Fruit fly (Drosophila melanogaster) whole organism, embryonic: ENCODE data around the gene CG14854.

Experiments
- Awh ChIP-seq: fragments of 200-800 bp; sonication (Bioruptor generic); IDR thresholded peaks from 2 replicates; pipeline ENCODE4, ENCODE4 v1.3.6; 2022; ENCODE audit warnings: missing biosample characterization, missing genetic modification characterization
- C15 ChIP-seq: fragments of 200-800 bp; sonication (Bioruptor generic); IDR thresholded peaks from 3 replicates; pipeline ENCODE4 v1.3.6; 2022; ENCODE audit warnings: missing biosample characterization, missing genetic modification characterization
- CG1024 ChIP-seq: fragments of 200-800 bp; sonication (Bioruptor generic); IDR thresholded peaks from 2 replicates; pipeline ENCODE4 v1.3.6; 2022; ENCODE audit warnings: missing biosample characterization, missing genetic modification characterization
- CG10654 ChIP-seq: fragments of 200-800 bp; sonication (Bioruptor generic); optimal IDR thresholded peaks from 2 replicates; lab custom pipeline; 2016; ENCODE audit warnings: missing biosample characterization, missing genetic modification characterization
- CG10959 ChIP-seq: fragments of 200-800 bp; sonication (Bioruptor generic); IDR thresholded peaks from 2 replicates; pipeline ENCODE4 v1.3.6; 2022; ENCODE audit warnings: missing biosample characterization, missing genetic modification characterization
- CG11093 ChIP-seq: fragments of 200-800 bp; sonication (Bioruptor generic); IDR thresholded peaks from 3 replicates; pipeline ENCODE4 v1.3.6; 2022; ENCODE audit warnings: missing biosample characterization, missing genetic modification characterization
- CG12744 ChIP-seq: fragments of 200-800 bp; sonication (Bioruptor generic); optimal IDR thresholded peaks from 2 replicates; lab custom pipeline; 2016; ENCODE audit warnings: missing biosample characterization, missing genetic modification characterization
- CG12942 ChIP-seq: fragments of 200-800 bp; sonication (Bioruptor generic); optimal IDR thresholded peaks from 3 replicates; lab custom pipeline; 2016; ENCODE audit warnings: missing biosample characterization, missing genetic modification characterization
- CG14710 ChIP-seq: fragments of 200-800 bp; sonication (Bioruptor generic); optimal IDR thresholded peaks from 3 replicates; lab custom pipeline; 2019; ENCODE audit warnings: missing biosample characterization, mild to moderate bottlenecking, missing genetic modification characterization, moderate library complexity
- CG16813 ChIP-seq: fragments of 200-800 bp; sonication (Bioruptor generic); IDR thresholded peaks from 3 replicates; pipeline ENCODE4 v1.3.6; 2022; ENCODE audit warnings: missing biosample characterization, missing genetic modification characterization; ENCODE audit not compliant: partially characterized antibody
- CG17568 ChIP-seq: fragments of 200-800 bp; sonication (Bioruptor generic); optimal IDR thresholded peaks from 2 replicates; lab custom pipeline; 2018; ENCODE audit warnings: missing biosample characterization, mild to moderate bottlenecking, missing genetic modification characterization, moderate library complexity
- CG17829 ChIP-seq: fragments of 200-800 bp; optimal IDR thresholded peaks from 2 replicates; lab custom pipeline; 2019; ENCODE audit warnings: missing biosample characterization, mild to moderate bottlenecking, missing genetic modification characterization, moderate library complexity
- CG30403 ChIP-seq: fragments of 200-800 bp; sonication (Bioruptor generic); optimal IDR thresholded peaks from 3 replicates; lab custom pipeline; 2016; ENCODE audit warnings: missing biosample characterization, missing genetic modification characterization
- CG31365 ChIP-seq: fragments of 200-800 bp; sonication (Bioruptor generic); optimal IDR thresholded peaks from 2 replicates; lab custom pipeline; 2018; ENCODE audit warnings: missing biosample characterization, mild to moderate bottlenecking, missing genetic modification characterization
- CG32532 ChIP-seq: fragments of 200-800 bp; sonication (Bioruptor generic); IDR thresholded peaks from 2 replicates; pipeline ENCODE4 v1.3.6; 2022; ENCODE audit warnings: missing biosample characterization, missing genetic modification characterization
- CG4617 ChIP-seq: fragments of 200-800 bp; sonication (Bioruptor generic); optimal IDR thresholded peaks from 3 replicates; lab custom pipeline; 2016; ENCODE audit warnings: missing biosample characterization, missing genetic modification characterization, borderline replicate concordance
- CG6683 ChIP-seq: fragments of 200-800 bp; sonication (Bioruptor generic); optimal IDR thresholded peaks from 2 replicates; lab custom pipeline; 2017; ENCODE audit warnings: missing biosample characterization, mild to moderate bottlenecking, missing genetic modification characterization, missing genetic modification reagents
- CG7357 ChIP-seq: fragments of 200-800 bp; sonication (Bioruptor generic); IDR thresholded peaks from 3 replicates; pipeline ENCODE4 v1.3.6; 2022; ENCODE audit warnings: missing biosample characterization, missing genetic modification characterization
- CG8944 ChIP-seq: fragments of 200-800 bp; sonication (Bioruptor generic); optimal IDR thresholded peaks from 3 replicates; lab custom pipeline; 2016; ENCODE audit warnings: missing biosample characterization, missing genetic modification characterization
- CG9437 ChIP-seq: fragments of 200-800 bp; sonication (Bioruptor generic); optimal IDR thresholded peaks from 2 replicates; lab custom pipeline; 2018; ENCODE audit warnings: missing biosample characterization, mild to moderate bottlenecking, missing genetic modification characterization
- CTCF ChIP-seq: fragments of 200-800 bp; sonication (Bioruptor generic); optimal IDR thresholded peaks from 2 replicates; lab custom pipeline; 2017; ENCODE audit warnings: missing biosample characterization, mild to moderate bottlenecking, missing genetic modification characterization, moderate library complexity
- Camta ChIP-seq: fragments of 200-800 bp; sonication (Bioruptor generic); optimal IDR thresholded peaks from 2 replicates; lab custom pipeline; 2016; ENCODE audit warnings: missing biosample characterization, missing genetic modification characterization
- D19B ChIP-seq: fragments of 200-800 bp; sonication (Bioruptor generic); optimal IDR thresholded peaks from 2 replicates; lab custom pipeline; 2017; ENCODE audit warnings: missing biosample characterization, mild to moderate bottlenecking, missing genetic modification characterization
- Doc3 ChIP-seq: fragments of 200-800 bp; sonication (Bioruptor generic); IDR thresholded peaks from 3 replicates; pipeline ENCODE4 v1.3.6; 2022; ENCODE audit warnings: missing biosample characterization, missing genetic modification characterization; ENCODE audit not compliant: partially characterized antibody
- HLH3B ChIP-seq: fragments of 200-800 bp; sonication (Bioruptor generic); IDR thresholded peaks from 2 replicates; pipeline ENCODE4 v1.3.6; 2022; ENCODE audit warnings: missing biosample characterization, missing genetic modification characterization
- HLH54F ChIP-seq: fragments of 200-800 bp; sonication (Bioruptor generic); optimal IDR thresholded peaks from 3 replicates; lab custom pipeline; 2016; ENCODE audit warnings: missing biosample characterization, missing genetic modification characterization
- Hr3 ChIP-seq: fragments of 200-800 bp; sonication (Bioruptor generic); optimal IDR thresholded peaks from 3 replicates; lab custom pipeline; 2016; ENCODE audit warnings: missing biosample characterization, missing genetic modification characterization
- Rfx ChIP-seq: fragments of 200-800 bp; sonication (Bioruptor generic); IDR thresholded peaks from 2 replicates; pipeline ENCODE4 v1.3.6; 2022; ENCODE audit warnings: missing biosample characterization, missing genetic modification characterization
- Rx ChIP-seq: fragments of 200-800 bp; sonication (Bioruptor generic); IDR thresholded peaks from 2 replicates; pipeline ENCODE4 v1.3.6; 2022; ENCODE audit warnings: missing biosample characterization, missing genetic modification characterization
- Vsx1 ChIP-seq: fragments of 200-800 bp; sonication (Bioruptor generic); optimal IDR thresholded peaks from 2 replicates; lab custom pipeline; 2017; ENCODE audit warnings: missing biosample characterization, mild to moderate bottlenecking, missing genetic modification characterization, missing genetic modification reagents
- ase ChIP-seq: fragments of 200-800 bp; sonication (Bioruptor generic); IDR thresholded peaks from 3 replicates; pipeline ENCODE4 v1.3.6; 2022; ENCODE audit warnings: missing biosample characterization, missing genetic modification characterization
- ash1 ChIP-seq: fragments of 200-800 bp; sonication (Bioruptor generic); optimal IDR thresholded peaks from 2 replicates; lab custom pipeline; 2018; ENCODE audit warnings: missing biosample characterization, mild to moderate bottlenecking, missing genetic modification characterization
- bigmax ChIP-seq: fragments of 200-800 bp; sonication (Bioruptor generic); optimal IDR thresholded peaks from 2 replicates; lab custom pipeline; 2018; ENCODE audit warnings: missing biosample characterization, mild to moderate bottlenecking, missing genetic modification characterization
- cad ChIP-seq: fragments of >200 bp; optimal IDR thresholded peaks from 2 replicates; lab custom pipeline; 2017; ENCODE audit warnings: missing biosample characterization, missing genetic modification characterization
- caup ChIP-seq: fragments of 200-800 bp; sonication (Bioruptor generic); optimal IDR thresholded peaks from 3 replicates; lab custom pipeline; 2017; ENCODE audit warnings: missing biosample characterization, mild to moderate bottlenecking, missing genetic modification characterization, moderate library complexity; ENCODE audit not compliant: severe bottlenecking
- cwo ChIP-seq: fragments of 200-800 bp; sonication (Bioruptor generic); optimal IDR thresholded peaks from 3 replicates; lab custom pipeline; 2017; ENCODE audit warnings: missing biosample characterization, missing genetic modification characterization, mild to moderate bottlenecking, moderate library complexity, missing genetic modification reagents
- en ChIP-seq: fragments of 200-800 bp; sonication (Bioruptor generic); optimal IDR thresholded peaks from 2 replicates; lab custom pipeline; 2016; ENCODE audit warnings: missing biosample characterization, missing genetic modification characterization
- mam ChIP-seq: fragments of 200-800 bp; sonication (Bioruptor generic); optimal IDR thresholded peaks from 3 replicates; lab custom pipeline; 2016; ENCODE audit warnings: missing biosample characterization, missing genetic modification characterization
- nau ChIP-seq: fragments of 200-800 bp; sonication (Bioruptor generic); optimal IDR thresholded peaks from 3 replicates; lab custom pipeline; 2017; ENCODE audit warnings: missing biosample characterization, mild to moderate bottlenecking, missing genetic modification characterization, missing genetic modification reagents
- p53 ChIP-seq: fragments of 200-800 bp; sonication (Bioruptor generic); optimal IDR thresholded peaks from 2 replicates; lab custom pipeline; 2016; ENCODE audit warnings: missing biosample characterization, missing genetic modification characterization
- pfk ChIP-seq: fragments of 200-800 bp; sonication (Bioruptor generic); optimal IDR thresholded peaks from 2 replicates; lab custom pipeline; 2018; ENCODE audit warnings: missing biosample characterization, mild to moderate bottlenecking, missing genetic modification characterization, moderate library complexity
- schlank ChIP-seq: fragments of 200-800 bp; sonication (Bioruptor generic); optimal IDR thresholded peaks from 2 replicates; lab custom pipeline; 2018; ENCODE audit warnings: missing biosample characterization, mild to moderate bottlenecking, missing genetic modification characterization
- shn ChIP-seq: fragments of 200-800 bp; sonication (Bioruptor generic); optimal IDR thresholded peaks from 3 replicates; lab custom pipeline; 2016; ENCODE audit warnings: missing biosample characterization, missing genetic modification characterization
- so ChIP-seq: fragments of 200-800 bp; sonication (Bioruptor generic); IDR thresholded peaks from 3 replicates; pipeline ENCODE4 v1.3.6; 2022; ENCODE audit warnings: missing biosample characterization, missing genetic modification characterization
- unpg ChIP-seq: fragments of 200-800 bp; sonication (Bioruptor generic); optimal IDR thresholded peaks from 3 replicates; lab custom pipeline; 2018; ENCODE audit warnings: missing biosample characterization, mild to moderate bottlenecking, missing genetic modification characterization, moderate library complexity
- vnd ChIP-seq: fragments of 200-800 bp; sonication (Bioruptor generic); IDR thresholded peaks from 3 replicates; pipeline ENCODE4 v1.3.6; 2022; ENCODE audit warnings: missing biosample characterization, missing genetic modification characterization; ENCODE audit not compliant: partially characterized antibody
- vvl ChIP-seq: fragments of 200-800 bp; sonication (Bioruptor generic); IDR thresholded peaks from 2 replicates; pipeline ENCODE4 v1.3.6; 2022; ENCODE audit warnings: missing biosample characterization, missing genetic modification characterization
- wor ChIP-seq: fragments of 200-800 bp; sonication (Bioruptor generic); IDR thresholded peaks from 2 replicates; pipeline ENCODE4 v1.3.6; 2022; ENCODE audit warnings: missing biosample characterization, missing genetic modification characterization
- yki ChIP-seq: fragments of >200 bp; optimal IDR thresholded peaks from 3 replicates; lab custom pipeline; 2018
- zfh2 ChIP-seq: fragments of 200-800 bp; sonication (Bioruptor generic); optimal IDR thresholded peaks from 2 replicates; lab custom pipeline; 2016; ENCODE audit warnings: missing biosample characterization, missing genetic modification characterization

Gene CG14854

dm6 chr3R:14608892-14609692 is 49.2 kb upstream of the CG14854 start, which contains the start of gene CG14853 (continued):
- TF ChIP-seq caup (GFP tag; lab: Kevin White, UChicago) (peak; percentile 81), pfk (GFP tag; lab: Kevin White, UChicago) (peak; percentile 65), CG16813 (GFP tag; lab: Robert Waterston, UW) (no peak), schlank (tag; lab: Kevin White, UChicago) (peak; percentile 47), CG9437 (GFP tag; lab: Kevin White, UChicago) (peak; percentile 84), Vsx1 (GFP tag; lab: Kevin White, UChicago) (peak; percentile 55), cwo (GFP tag; lab: Kevin White, UChicago) (peak; percentile 38), CG10959 (GFP tag; lab: Robert Waterston, UW) (no peak), CG1024 (GFP tag; lab: Robert Waterston, UW) (no peak), CTCF (GFP tag; lab: Kevin White, UChicago) (peak; percentile 23), CG17568 (peak; percentile 63), CG10654 (GFP tag; lab: Kevin White, UChicago) (peak; percentile 55), CG32532 (GFP tag; lab: Robert Waterston, UW) (peak; percentile 76), CG6683 (GFP tag; lab: Kevin White, UChicago) (peak; percentile 29), CG8944 (GFP tag; lab: Kevin White, UChicago) (no peak), Awh (peak; percentile 59), Doc3 (GFP tag; lab: Robert Waterston, UW) (no peak), Rx (GFP tag; lab: Robert Waterston, UW) (peak; percentile 61), CG17829 (tag; lab: Kevin White, UChicago) (peak; percentile 84), ase (GFP tag; lab: Robert Waterston, UW) (peak; percentile 67; the same call in 2 of the 3 replicates), HLH54F (no peak), Rfx (GFP tag; lab: Robert Waterston, UW) (peak; percentile 4; the same call in 1 of the 2 replicates), CG11093 (0 out of 3 replicates have a peak, but pooled peaks have one; percentile 45), CG7357 (GFP tag; lab: Robert Waterston, UW) (no peak), cad (no peak), Hr3 (GFP tag; lab: Kevin White, UChicago) (peak; percentile 85), mam (GFP tag; lab: Kevin White, UChicago) (peak; percentile 39), CG30403 (peak; percentile 63), CG12744 (GFP tag; lab: Kevin White, UChicago) (peak; percentile 47), HLH3B (GFP tag; lab: Robert Waterston, UW) (peak; percentile 54), wor (GFP tag; lab: Robert Waterston, UW) (peak; percentile 81), vvl (GFP tag; lab: Robert Waterston, UW) (peak; percentile 81), C15 (GFP tag; lab: Robert Waterston, UW) (no peak), D19B (GFP tag; lab: Kevin White, UChicago) (peak; percentile 87), unpg (peak; percentile 65), bigmax (GFP tag; lab: Kevin White, UChicago) (peak; percentile 50), CG14710 (peak; percentile 45), nau (peak; percentile 84), en (no peak), ash1 (GFP tag; lab: Kevin White, UChicago) (no peak), zfh2 (GFP tag; lab: Kevin White, UChicago) (no peak), shn (peak; percentile 9), Camta (GFP tag; lab: Kevin White, UChicago) (no peak), CG4617 (GFP tag; lab: Kevin White, UChicago) (peak; percentile 44), p53 (GFP tag; lab: Kevin White, UChicago) (no peak), so (GFP tag; lab: Robert Waterston, UW) (peak; percentile 68; the same call in 2 of the 3 replicates), vnd (no peak), CG31365 (tag; lab: Kevin White, UChicago) (peak; percentile 66), yki (lab: Kevin White, UChicago) (no peak), CG12942 (GFP tag; lab: Kevin White, UChicago) (peak; percentile 71)
